Fruit fly (Drosophila melanogaster) whole organism, wandering third instar larva: Measurements from ENCODE around the gene Rilpl.

ENCODE experiments used
- Abd-B ChIP-seq: fragments of >200 bp; optimal IDR thresholded peaks from 2 replicates; lab custom pipeline; 2017; ENCODE audit warnings: missing biosample characterization, missing genetic modification characterization
- Hr78 ChIP-seq: fragments of >200 bp; optimal IDR thresholded peaks from 2 replicates; lab custom pipeline; 2017; ENCODE audit warnings: missing biosample characterization, missing genetic modification characterization
- Hr83 ChIP-seq: fragments of 200-300 bp; sonication (Bioruptor generic); optimal IDR thresholded peaks from 2 replicates; lab custom pipeline; 2016; ENCODE audit warnings: missing biosample characterization, mild to moderate bottlenecking, missing genetic modification characterization, moderate library complexity; ENCODE audit not compliant: poor library complexity, severe bottlenecking
- Rel ChIP-seq, 2 experiments: fragments of 200-800 bp; sonication (Bioruptor generic) in 1 of 2; optimal IDR thresholded peaks; 2 replicates in 1 of 2; 3 replicates in 1 of 2; lab custom pipeline; 2016 to 2019; ENCODE audit warnings: mild to moderate bottlenecking in 2 of 2, missing biosample characterization in 2 of 2, missing genetic modification characterization in 2 of 2, moderate library complexity in 1 of 2
- foxo ChIP-seq, 2 experiments: fragments of 200-800 bp; sonication (Bioruptor generic); optimal IDR thresholded peaks; 2 replicates in 1 of 2; 3 replicates in 1 of 2; lab custom pipeline; 2016 to 2017; ENCODE audit warnings: missing biosample characterization in 2 of 2, missing genetic modification characterization in 2 of 2
- fru ChIP-seq: fragments of 200-800 bp; sonication (Bioruptor generic); optimal IDR thresholded peaks from 3 replicates; lab custom pipeline; 2016; ENCODE audit warnings: missing biosample characterization, mild to moderate bottlenecking, missing genetic modification characterization
- usp ChIP-seq: fragments of >200 bp; optimal IDR thresholded peaks from 2 replicates; lab custom pipeline; 2017; ENCODE audit warnings: missing biosample characterization, missing genetic modification characterization

- TF ChIP-seq Abd-B (GFP tag; lab: Kevin White, UChicago) = no peak
- TF ChIP-seq fru (GFP tag; lab: Kevin White, UChicago) = no peak
- TF ChIP-seq usp = no peak
- TF ChIP-seq Hr78 = no peak
- TF ChIP-seq Rel (GFP tag; optimal IDR thresholded peaks at IDR 0.05; lab: Kevin White, UChicago) = no peak
- TF ChIP-seq Rel (tag; optimal IDR thresholded peaks at IDR 0.05; lab: Kevin White, UChicago) = no peak
- no peak for TF ChIP-seq foxo (GFP tag; optimal IDR thresholded peaks at IDR 0.05; lab: Kevin White, UChicago)
- TF ChIP-seq Hr83 (GFP tag; lab: Kevin White, UChicago) = no peak
Observed at dm6 chrX:1414269-1414668, 21.4 kb downstream of the Rilpl start.
